Fruit fly (Drosophila melanogaster): Measurements from ENCODE around the gene Ptp69D.

Ptp69D gene

dm6 chr3L:12734550-12735012, at the start of gene Ptp69D, which contains the start of gene SmD1:
Ptp69D (plus strand) TSS chr3L:12734945.
SmD1 (minus strand) TSS chr3L:12734611.
- TF ChIP-seq CG6854 (GFP tag; optimal IDR thresholded peaks at IDR 0.05) (no peak), CG34406 (GFP tag; optimal IDR thresholded peaks at IDR 0.05) (no peak), ss (GFP tag; optimal IDR thresholded peaks at IDR 0.05) (no peak), Met (GFP tag; optimal IDR thresholded peaks at IDR 0.05) (no peak), CG6792 (GFP tag; optimal IDR thresholded peaks at IDR 0.05) (no peak), dsx (GFP tag; optimal IDR thresholded peaks at IDR 0.05; ENCODE audit: poor library complexity, severe bottlenecking) (no peak), spab (GFP tag; optimal IDR thresholded peaks at IDR 0.05) (no peak), CG4318 (GFP tag; optimal IDR thresholded peaks at IDR 0.05) (no peak), Gug (GFP tag; IDR thresholded peaks at IDR 0.05) (no peak), CG8319 (GFP tag; optimal IDR thresholded peaks at IDR 0.05) (no peak), CG16779 (tag; optimal IDR thresholded peaks at IDR 0.05) (no peak), CG3919 (GFP tag; optimal IDR thresholded peaks at IDR 0.05) (no peak), Hr38 (GFP tag; optimal IDR thresholded peaks at IDR 0.05) (no peak), CG6163 (GFP tag; IDR thresholded peaks at IDR 0.05) (no peak), CG7368 (GFP tag; optimal IDR thresholded peaks at IDR 0.05) (no peak), CG11294 (GFP tag; IDR thresholded peaks at IDR 0.05) (no peak), Blimp-1 (GFP tag; optimal IDR thresholded peaks at IDR 0.05) (no peak), CG6276 (GFP tag; optimal IDR thresholded peaks at IDR 0.05) (no peak), Ets96B (tag; optimal IDR thresholded peaks at IDR 0.05) (no peak), CG15336 (GFP tag; IDR thresholded peaks at IDR 0.05) (no peak), Lpt (GFP tag; optimal IDR thresholded peaks at IDR 0.05) (no peak), CG3032 (tag; optimal IDR thresholded peaks at IDR 0.05) (peak; percentile 33), CG10631 (GFP tag; optimal IDR thresholded peaks at IDR 0.05) (peak; percentile 63), Eip93F (GFP tag; optimal IDR thresholded peaks at IDR 0.05) (no peak), acj6 (GFP tag; optimal IDR thresholded peaks at IDR 0.05) (peak; percentile 24), fd59A (GFP tag; optimal IDR thresholded peaks at IDR 0.05) (no peak), Hr39 (GFP tag; optimal IDR thresholded peaks at IDR 0.05) (no peak), Hr4 (GFP tag; optimal IDR thresholded peaks at IDR 0.05) (peak; percentile 13), CG9139 (GFP tag; optimal IDR thresholded peaks at IDR 0.05) (no peak)

dm6 chr3L:12686125-12686524, 48.6 kb upstream of the Ptp69D start:
- TF ChIP-seq vri (GFP tag; optimal IDR thresholded peaks at IDR 0.05) (no peak), Sox102F (GFP tag; optimal IDR thresholded peaks at IDR 0.05) (no peak), Hr39 (GFP tag; optimal IDR thresholded peaks at IDR 0.05) (no peak)

dm6 chr3L:12688723-12689122, 46.0 kb upstream of the Ptp69D start:
- no peak for TF ChIP-seq fd85E (GFP tag; optimal IDR thresholded peaks at IDR 0.05)
- peak in 1 of 2 experiments; percentile 25 for TF ChIP-seq ss (GFP tag; optimal IDR thresholded peaks at IDR 0.05)

dm6 chr3L:12690337-12691171, 44.2 kb upstream of the Ptp69D start:
- TF ChIP-seq CG8119 (GFP tag; IDR thresholded peaks at IDR 0.05) (0 out of 3 replicates have a peak, but pooled peaks have one; percentile 35), OdsH (GFP tag; optimal IDR thresholded peaks at IDR 0.05) (no peak), eg (GFP tag; IDR thresholded peaks at IDR 0.05) (0 out of 3 replicates have a peak, but pooled peaks have one; percentile 11), CG1621 (tag; optimal IDR thresholded peaks at IDR 0.05) (no peak), Hr38 (GFP tag; optimal IDR thresholded peaks at IDR 0.05) (no peak), Eip78C (GFP tag) (peak; percentile 6), CG6792 (GFP tag; optimal IDR thresholded peaks at IDR 0.05) (no peak), Eip75B (GFP tag; optimal IDR thresholded peaks at IDR 0.05) (no peak), topi (GFP tag; optimal IDR thresholded peaks at IDR 0.05) (no peak), CG6276 (GFP tag; optimal IDR thresholded peaks at IDR 0.05) (no peak), esn (GFP tag; optimal IDR thresholded peaks at IDR 0.05) (no peak), ss (GFP tag; optimal IDR thresholded peaks at IDR 0.05) (peak in 1 of 2 experiments; percentile 3), Sox14 (GFP tag; optimal IDR thresholded peaks at IDR 0.05) (no peak), svp (GFP tag) (no peak), CG6163 (GFP tag; IDR thresholded peaks at IDR 0.05) (0 out of 3 replicates have a peak, but pooled peaks have one; percentile 17), CG4318 (GFP tag; optimal IDR thresholded peaks at IDR 0.05) (no peak), CG6854 (GFP tag; optimal IDR thresholded peaks at IDR 0.05) (no peak), dsx (GFP tag; optimal IDR thresholded peaks at IDR 0.05; ENCODE audit: poor library complexity, severe bottlenecking) (no peak), CG6808 (GFP tag; optimal IDR thresholded peaks at IDR 0.05) (no peak), salr (GFP tag; optimal IDR thresholded peaks at IDR 0.05) (no peak), fkh (GFP tag; optimal IDR thresholded peaks at IDR 0.05) (peak; percentile 12)

All from whole organism, prepupa.